Worm (Caenorhabditis elegans): Measurements from ENCODE around the gene dnc-2.

dnc-2 gene

DNA sequence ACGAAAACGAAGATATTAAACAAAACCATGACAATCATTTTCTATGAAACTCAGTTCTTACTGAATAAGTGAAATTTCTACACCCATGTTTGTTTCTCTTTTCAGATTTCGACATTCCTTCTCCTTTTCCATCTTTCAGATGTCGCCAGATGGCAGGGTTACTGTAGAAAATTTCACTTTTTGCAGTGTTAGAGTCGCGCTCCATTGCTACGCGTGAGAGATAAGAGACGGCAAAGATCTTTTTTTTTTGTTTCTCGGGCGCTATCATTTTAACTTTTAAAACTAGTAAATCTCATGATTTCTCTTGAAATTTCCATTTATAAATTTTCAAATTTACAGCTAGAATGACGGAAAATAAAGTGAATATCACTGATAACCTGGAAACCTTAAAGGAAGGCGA is 47.3 kb downstream of the dnc-2 start, which contains the start of the genes mig-21 and F01F1.2 (continued):
- no peak for TF ChIP-seq ces-1 (GFP tag; optimal IDR thresholded peaks at IDR 0.05)
- no peak for TF ChIP-seq fkh-10 (GFP tag; optimal IDR thresholded peaks at IDR 0.05)
- no peak for TF ChIP-seq nhr-12 (tag; optimal IDR thresholded peaks at IDR 0.05)
- TF ChIP-seq zip-4 (GFP tag; optimal IDR thresholded peaks at IDR 0.05): no peak
- TF ChIP-seq dpl-1 (GFP tag; optimal IDR thresholded peaks at IDR 0.05): peak in 1 of 3 experiments; percentile 16

DNA sequence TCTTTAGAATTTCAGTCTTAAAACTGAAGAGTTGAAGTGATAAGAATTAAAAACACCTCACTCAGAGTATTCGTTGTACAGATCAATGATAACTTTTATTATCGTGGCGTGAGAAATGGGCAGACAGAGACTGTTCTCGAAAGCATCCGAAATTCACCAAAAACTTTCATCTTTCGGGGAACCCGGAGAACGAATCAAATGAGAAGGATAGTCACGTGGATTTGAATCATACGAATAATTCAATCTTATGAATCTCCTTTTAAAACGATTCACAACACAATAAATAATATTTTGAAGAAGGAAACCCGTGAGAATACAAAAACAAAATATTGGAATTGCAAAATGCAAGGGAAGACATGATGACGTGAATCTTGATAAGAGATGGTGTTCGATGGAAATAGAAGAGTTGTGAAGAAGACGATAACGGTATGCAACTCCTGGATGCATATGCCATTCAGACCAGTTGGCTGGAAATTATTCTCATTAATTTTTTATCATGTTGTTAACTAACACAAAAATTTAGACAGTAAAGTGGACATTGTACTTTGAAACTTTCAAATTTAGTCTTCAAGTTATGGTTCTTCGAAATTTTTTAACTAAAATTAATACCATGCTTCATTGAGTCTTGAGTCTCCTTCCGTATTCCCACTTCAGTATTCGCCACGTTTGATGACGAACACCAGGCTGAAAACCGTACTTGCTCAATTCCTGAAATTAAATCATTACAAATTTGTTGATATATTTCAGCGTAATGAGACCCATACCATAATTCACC is 48.5 kb downstream of the dnc-2 start:
- TF ChIP-seq aha-1 (tag; optimal IDR thresholded peaks at IDR 0.05) (no peak), dpl-1 (GFP tag; optimal IDR thresholded peaks at IDR 0.05) (no peak), efl-1 (optimal IDR thresholded peaks at IDR 0.05) (no peak), efl-1 (GFP tag; optimal IDR thresholded peaks at IDR 0.05 in 1 of 2) (peak in 1 of 2 experiments; percentile 78), snu-23 (GFP tag; optimal IDR thresholded peaks at IDR 0.05) (peak; percentile 65), hlh-4 (tag; optimal IDR thresholded peaks at IDR 0.05) (no peak), lin-39 (tag; optimal IDR thresholded peaks at IDR 0.05) (no peak), efl-3 (GFP tag; optimal IDR thresholded peaks at IDR 0.05) (no peak), aly-2 (tag; optimal IDR thresholded peaks at IDR 0.05) (no peak), hpl-2 (GFP tag; optimal IDR thresholded peaks at IDR 0.05) (no peak), nhr-28 (tag; optimal IDR thresholded peaks at IDR 0.05) (no peak), F16B12.6 (tag; optimal IDR thresholded peaks at IDR 0.05) (no peak), dsc-1 (tag; optimal IDR thresholded peaks at IDR 0.05) (no peak), mab-9 (GFP tag; IDR thresholded peaks at IDR 0.05) (no peak), ceh-82 (tag; optimal IDR thresholded peaks at IDR 0.05) (no peak), ceh-88 (GFP tag; IDR thresholded peaks at IDR 0.05) (no peak), elt-3 (tag; optimal IDR thresholded peaks at IDR 0.05) (peak in 4 of 6 experiments; percentile 10 to 61 (median 28)), nhr-77 (tag; optimal IDR thresholded peaks at IDR 0.05) (no peak), blmp-1 (tag; optimal IDR thresholded peaks at IDR 0.05) (peak; percentile 90), lir-3 (tag; optimal IDR thresholded peaks at IDR 0.05; ENCODE audit: poor library complexity) (no peak), ces-1 (GFP tag; optimal IDR thresholded peaks at IDR 0.05) (no peak), sptf-1 (tag; optimal IDR thresholded peaks at IDR 0.05) (no peak), Y116A8C.19 (tag; optimal IDR thresholded peaks at IDR 0.05; ENCODE audit: borderline replicate concordance) (no peak), pqm-1 (tag; optimal IDR thresholded peaks at IDR 0.05) (no peak), sup-37 (GFP tag; optimal IDR thresholded peaks at IDR 0.05) (no peak), ceh-63 (GFP tag; optimal IDR thresholded peaks at IDR 0.05) (no peak), mdl-1 (tag; optimal IDR thresholded peaks at IDR 0.05) (peak in 1 of 2 experiments; percentile 0), C16A3.4 (tag; optimal IDR thresholded peaks at IDR 0.05) (no peak), ceh-8 (GFP tag; optimal IDR thresholded peaks at IDR 0.05) (no peak), nhr-90 (tag; optimal IDR thresholded peaks at IDR 0.05; ENCODE audit: poor library complexity) (peak; percentile 58), egl-13 (tag; optimal IDR thresholded peaks at IDR 0.05) (no peak), vab-15 (tag; optimal IDR thresholded peaks at IDR 0.05) (no peak), ztf-4 (tag; optimal IDR thresholded peaks at IDR 0.05) (no peak), C04F5.9 (tag; optimal IDR thresholded peaks at IDR 0.05) (no peak), isw-1 (GFP tag; IDR thresholded peaks at IDR 0.05) (no peak), unc-86 (tag; optimal IDR thresholded peaks at IDR 0.05) (no peak), ceh-90 (tag; optimal IDR thresholded peaks at IDR 0.05) (no peak), nhr-20 (tag; optimal IDR thresholded peaks at IDR 0.05) (peak; percentile 63), tlp-1 (tag; optimal IDR thresholded peaks at IDR 0.05) (no peak), pax-3 (tag; optimal IDR thresholded peaks at IDR 0.05) (no peak), nhr-71 (tag; optimal IDR thresholded peaks at IDR 0.05) (peak; percentile 73), lin-35 (GFP tag; optimal IDR thresholded peaks at IDR 0.05) (peak in 1 of 2 experiments; percentile 62), nhr-237 (tag; optimal IDR thresholded peaks at IDR 0.05) (no peak), mep-1 (tag; optimal IDR thresholded peaks at IDR 0.05) (peak; percentile 21), fos-1 (tag; optimal IDR thresholded peaks at IDR 0.05) (no peak), egl-27 (tag; optimal IDR thresholded peaks at IDR 0.05) (no peak), unc-98 (GFP tag; IDR thresholded peaks at IDR 0.05) (no peak)

Measured in whole organism, L1 larva.